Worm (Caenorhabditis elegans) whole organism, L3 larva: ENCODE measurements around the gene F21C10.6.

Experiments
- aly-2 ChIP-seq: fragments of 150-350 bp; optimal IDR thresholded peaks from 2 replicates; lab custom pipeline; 2014; ENCODE audit warnings: missing biosample characterization, missing genetic modification characterization
- ceh-82 ChIP-seq: fragments of 150-350 bp; optimal IDR thresholded peaks from 2 replicates; lab custom pipeline; 2014; ENCODE audit warnings: missing biosample characterization, missing genetic modification characterization
- daf-12 ChIP-seq: fragments of 150-350 bp; optimal IDR thresholded peaks from 2 replicates; lab custom pipeline; 2014; ENCODE audit warnings: missing biosample characterization, missing genetic modification reagents, missing genetic modification characterization
- egl-5 ChIP-seq: fragments of 150-350 bp; optimal IDR thresholded peaks from 2 replicates; lab custom pipeline; 2017; ENCODE audit warnings: missing biosample characterization, missing genetic modification reagents, missing genetic modification characterization, inconsistent platforms
- elt-2 ChIP-seq: sonication (generic microtip); optimal IDR thresholded peaks from 2 replicates; lab custom pipeline; 2016; ENCODE audit warnings: missing genetic modification reagents, mild to moderate bottlenecking, missing genetic modification characterization, missing compliant biosample characterization
- lsy-12 ChIP-seq: sonication (generic microtip); optimal IDR thresholded peaks from 2 replicates; lab custom pipeline; 2016; ENCODE audit warnings: mild to moderate bottlenecking, missing genetic modification characterization, missing compliant biosample characterization
- mdl-1 ChIP-seq: fragments of 150-350 bp; optimal IDR thresholded peaks from 2 replicates; lab custom pipeline; 2014; ENCODE audit warnings: missing biosample characterization, missing genetic modification characterization
- nhr-11 ChIP-seq: fragments of 150-350 bp; optimal IDR thresholded peaks from 2 replicates; lab custom pipeline; 2014; ENCODE audit warnings: missing biosample characterization, missing genetic modification characterization
- nhr-28 ChIP-seq: fragments of 150-350 bp; optimal IDR thresholded peaks from 2 replicates; lab custom pipeline; 2014; ENCODE audit warnings: missing biosample characterization, missing genetic modification characterization
- tbx-2 ChIP-seq: sonication (generic microtip); optimal IDR thresholded peaks from 2 replicates; lab custom pipeline; 2016; ENCODE audit warnings: mild to moderate bottlenecking, missing genetic modification characterization, missing compliant biosample characterization
- unc-62 ChIP-seq: fragments of 150-350 bp; sonication (generic microtip); optimal IDR thresholded peaks from 4 replicates; lab custom pipeline; 2014; ENCODE audit warnings: missing biosample characterization, missing genetic modification reagents, missing genetic modification characterization

ce11 chrV:9168089-9168488 lies 43.8 kb downstream of the F21C10.6 start, which contains the start of gene B0222.11:
- TF ChIP-seq aly-2 (tag; lab: Kevin White, UChicago) (no peak), lsy-12 (tag; lab: Kevin White, UChicago) (no peak), ceh-82 (tag; lab: Kevin White, UChicago) (no peak), tbx-2 (no peak), mdl-1 (tag; lab: Kevin White, UChicago) (no peak), nhr-11 (tag; lab: Kevin White, UChicago) (no peak), elt-2 (tag; lab: Kevin White, UChicago) (no peak), daf-12 (tag; lab: Kevin White, UChicago) (no peak), unc-62 (GFP tag; lab: Kevin White, UChicago) (no peak), nhr-28 (tag; lab: Kevin White, UChicago) (no peak), egl-5 (no peak)
